Fruit fly (Drosophila melanogaster) whole organism, embryonic: ENCODE results near the gene CG13613.

Experiments
- Ada2b ChIP-seq: fragments of 200-800 bp; sonication (Bioruptor generic); IDR thresholded peaks from 2 replicates; pipeline ENCODE4 v1.3.6; 2022; ENCODE audit warnings: missing biosample characterization, missing genetic modification characterization
- CG12236 ChIP-seq: fragments of 200-800 bp; sonication (Bioruptor generic); optimal IDR thresholded peaks from 2 replicates; lab custom pipeline; 2016; ENCODE audit warnings: missing biosample characterization, missing genetic modification characterization
- CG12769 ChIP-seq: fragments of 200-800 bp; sonication (Bioruptor generic); optimal IDR thresholded peaks from 2 replicates; lab custom pipeline; 2019; ENCODE audit warnings: missing biosample characterization, mild to moderate bottlenecking, missing genetic modification characterization, moderate library complexity
- CG13287 ChIP-seq: fragments of 200-800 bp; sonication (Bioruptor generic); IDR thresholded peaks from 2 replicates; pipeline ENCODE4 v1.3.6; 2022; ENCODE audit warnings: missing biosample characterization, missing genetic modification characterization; ENCODE audit not compliant: partially characterized antibody
- CG1529 ChIP-seq: fragments of 200-800 bp; sonication (Bioruptor generic); optimal IDR thresholded peaks from 3 replicates; lab custom pipeline; 2018; ENCODE audit warnings: missing biosample characterization, missing genetic modification characterization
- CG17612 ChIP-seq: fragments of 200-800 bp; sonication (Bioruptor generic); IDR thresholded peaks from 2 replicates; pipeline ENCODE4 v1.3.6; 2022; ENCODE audit warnings: missing biosample characterization, missing genetic modification characterization
- CG34376 ChIP-seq: fragments of 200-800 bp; sonication (Bioruptor generic); optimal IDR thresholded peaks from 2 replicates; lab custom pipeline; 2018; ENCODE audit warnings: missing biosample characterization, mild to moderate bottlenecking, missing genetic modification characterization
- CG4424 ChIP-seq: fragments of 200-800 bp; sonication (Bioruptor generic); optimal IDR thresholded peaks from 3 replicates; lab custom pipeline; 2016; ENCODE audit warnings: missing biosample characterization, missing genetic modification characterization
- CG4617 ChIP-seq: fragments of 200-800 bp; sonication (Bioruptor generic); optimal IDR thresholded peaks from 3 replicates; lab custom pipeline; 2016; ENCODE audit warnings: missing biosample characterization, missing genetic modification characterization, borderline replicate concordance
- CG4730 ChIP-seq: fragments of 200-800 bp; sonication (Bioruptor generic); IDR thresholded peaks from 2 replicates; pipeline ENCODE4 v1.3.6; 2022; ENCODE audit warnings: missing biosample characterization, missing genetic modification characterization
- CG6254 ChIP-seq: fragments of 200-800 bp; sonication (Bioruptor generic); optimal IDR thresholded peaks from 3 replicates; lab custom pipeline; 2017; ENCODE audit warnings: mild to moderate bottlenecking, missing biosample characterization, missing genetic modification reagents, missing genetic modification characterization
- CG6813 ChIP-seq: fragments of 200-800 bp; sonication (Bioruptor generic); optimal IDR thresholded peaks from 2 replicates; lab custom pipeline; 2017; ENCODE audit warnings: missing biosample characterization, missing genetic modification characterization, mild to moderate bottlenecking, moderate library complexity, missing genetic modification reagents
- CG7928 ChIP-seq: fragments of 200-800 bp; sonication (Bioruptor generic); optimal IDR thresholded peaks from 2 replicates; lab custom pipeline; 2017; ENCODE audit warnings: missing biosample characterization, mild to moderate bottlenecking, missing genetic modification characterization
- CG8359 ChIP-seq: fragments of 200-800 bp; sonication (Bioruptor generic); optimal IDR thresholded peaks from 2 replicates; lab custom pipeline; 2017; ENCODE audit warnings: missing biosample characterization, mild to moderate bottlenecking, missing genetic modification characterization, borderline replicate concordance
- CG8924 ChIP-seq: fragments of 200-800 bp; optimal IDR thresholded peaks from 3 replicates; lab custom pipeline; 2019; ENCODE audit warnings: missing biosample characterization, mild to moderate bottlenecking, missing genetic modification characterization, moderate library complexity
- CG9437 ChIP-seq: fragments of 200-800 bp; sonication (Bioruptor generic); optimal IDR thresholded peaks from 2 replicates; lab custom pipeline; 2018; ENCODE audit warnings: missing biosample characterization, mild to moderate bottlenecking, missing genetic modification characterization
- CG9797 ChIP-seq: fragments of 200-800 bp; sonication (Bioruptor generic); optimal IDR thresholded peaks from 3 replicates; lab custom pipeline; 2018; ENCODE audit warnings: missing biosample characterization, mild to moderate bottlenecking, missing genetic modification characterization
- D ChIP-seq, 2 experiments: fragments of 200-800 bp in 1 of 2; fragments of >200 bp in 1 of 2; sonication (Bioruptor generic) in 1 of 2; optimal IDR thresholded peaks; 2 replicates in 1 of 2; 3 replicates in 1 of 2; lab custom pipeline; 2017; ENCODE audit warnings: mild to moderate bottlenecking in 1 of 2, missing biosample characterization in 1 of 2, missing genetic modification characterization in 1 of 2, missing genetic modification reagents in 1 of 2
- Doc2 ChIP-seq: fragments of 200-800 bp; sonication (Bioruptor generic); IDR thresholded peaks from 2 replicates; pipeline ENCODE4 v1.3.6; 2022; ENCODE audit warnings: missing biosample characterization, missing genetic modification characterization
- Dp ChIP-seq: fragments of 200-800 bp; sonication (Bioruptor generic); optimal IDR thresholded peaks from 2 replicates; lab custom pipeline; 2018; ENCODE audit warnings: missing biosample characterization, mild to moderate bottlenecking, missing genetic modification characterization, moderate library complexity
- E2f1 ChIP-seq: fragments of 200-800 bp; sonication (Bioruptor generic); IDR thresholded peaks from 2 replicates; pipeline ENCODE4 v1.3.6; 2022; ENCODE audit warnings: missing biosample characterization, missing genetic modification characterization
- E2f2 ChIP-seq: fragments of 200-800 bp; sonication (Bioruptor generic); IDR thresholded peaks from 2 replicates; pipeline ENCODE4 v1.3.6; 2022; ENCODE audit warnings: missing biosample characterization, missing genetic modification characterization
- HLH4C ChIP-seq: fragments of 200-800 bp; sonication (Bioruptor generic); IDR thresholded peaks from 3 replicates; pipeline ENCODE4 v1.3.6; 2022; ENCODE audit warnings: missing biosample characterization, missing genetic modification characterization; ENCODE audit not compliant: partially characterized antibody
- MBD-R2 ChIP-seq: fragments of 200-800 bp; sonication (Bioruptor generic); IDR thresholded peaks from 2 replicates; pipeline ENCODE4 v1.3.6; 2022; ENCODE audit warnings: missing biosample characterization, missing genetic modification characterization
- MTF-1 ChIP-seq: fragments of 200-800 bp; sonication (Bioruptor generic); optimal IDR thresholded peaks from 2 replicates; lab custom pipeline; 2018; ENCODE audit warnings: missing biosample characterization, mild to moderate bottlenecking, missing genetic modification characterization, borderline replicate concordance
- Max ChIP-seq: fragments of 200-800 bp; sonication (Bioruptor generic); optimal IDR thresholded peaks from 2 replicates; lab custom pipeline; 2016; ENCODE audit warnings: missing biosample characterization, mild to moderate bottlenecking, missing genetic modification characterization
- Med ChIP-seq: fragments of 200-800 bp; sonication (Bioruptor generic); peaks from one replicate; lab custom pipeline; 2016; ENCODE audit warnings: missing biosample characterization, missing genetic modification characterization, mild to moderate bottlenecking, inconsistent platforms, moderate library complexity
- Myb ChIP-seq: fragments of 200-800 bp; sonication (Bioruptor generic); optimal IDR thresholded peaks from 2 replicates; lab custom pipeline; 2016; ENCODE audit warnings: missing biosample characterization, missing genetic modification characterization
- Nf-YA ChIP-seq: fragments of 200-800 bp; sonication (Bioruptor generic); IDR thresholded peaks from 2 replicates; pipeline ENCODE4 v1.3.6; 2022; ENCODE audit warnings: missing biosample characterization, missing genetic modification characterization
- Pdp1 ChIP-seq, 2 experiments: fragments of 200-800 bp; sonication (Bioruptor generic); optimal IDR thresholded peaks; 3 replicates each; lab custom pipeline; 2016; ENCODE audit warnings: missing biosample characterization in 2 of 2, missing genetic modification characterization in 2 of 2, mild to moderate bottlenecking in 1 of 2, moderate library complexity in 1 of 2
- Sry-δ ChIP-seq: fragments of 200-800 bp; sonication (Bioruptor generic); optimal IDR thresholded peaks from 2 replicates; lab custom pipeline; 2016; ENCODE audit warnings: missing biosample characterization, missing genetic modification characterization
- Vsx1 ChIP-seq: fragments of 200-800 bp; sonication (Bioruptor generic); optimal IDR thresholded peaks from 2 replicates; lab custom pipeline; 2017; ENCODE audit warnings: missing biosample characterization, mild to moderate bottlenecking, missing genetic modification characterization, missing genetic modification reagents
- YL-1 ChIP-seq: fragments of 200-800 bp; sonication (Bioruptor generic); optimal IDR thresholded peaks from 3 replicates; lab custom pipeline; 2017; ENCODE audit warnings: missing biosample characterization, mild to moderate bottlenecking, missing genetic modification characterization
- cwo ChIP-seq: fragments of 200-800 bp; sonication (Bioruptor generic); optimal IDR thresholded peaks from 3 replicates; lab custom pipeline; 2017; ENCODE audit warnings: missing biosample characterization, missing genetic modification characterization, mild to moderate bottlenecking, moderate library complexity, missing genetic modification reagents
- grn ChIP-seq: fragments of 200-800 bp; sonication (Bioruptor generic); optimal IDR thresholded peaks from 3 replicates; lab custom pipeline; 2017; ENCODE audit warnings: missing biosample characterization, missing genetic modification characterization
- lbe ChIP-seq: fragments of 200-800 bp; sonication (Bioruptor generic); optimal IDR thresholded peaks from 2 replicates; lab custom pipeline; 2016; ENCODE audit warnings: missing biosample characterization, mild to moderate bottlenecking, missing genetic modification characterization
- lola ChIP-seq, 3 experiments: fragments of >200 bp in 2 of 3; fragments of 200-800 bp in 1 of 3; sonication (Bioruptor generic) in 1 of 3; optimal IDR thresholded peaks; 2 replicates each; lab custom pipeline; 2017 to 2019; ENCODE audit warnings: missing biosample characterization in 3 of 3, missing genetic modification characterization in 3 of 3, mild to moderate bottlenecking in 1 of 3, moderate library complexity in 1 of 3
- nerfin-1 ChIP-seq: fragments of 200-800 bp; sonication (Bioruptor generic); optimal IDR thresholded peaks from 3 replicates; lab custom pipeline; 2019; ENCODE audit warnings: missing biosample characterization, mild to moderate bottlenecking, missing genetic modification characterization, moderate library complexity
- oc ChIP-seq: fragments of 200-800 bp; sonication (Bioruptor generic); optimal IDR thresholded peaks from 2 replicates; lab custom pipeline; 2018; ENCODE audit warnings: missing biosample characterization, mild to moderate bottlenecking, missing genetic modification characterization, moderate library complexity
- odd ChIP-seq: fragments of 200-800 bp; sonication (Bioruptor generic); optimal IDR thresholded peaks from 2 replicates; lab custom pipeline; 2017; ENCODE audit warnings: missing biosample characterization, mild to moderate bottlenecking, missing genetic modification characterization
- phol ChIP-seq: fragments of 200-800 bp; sonication (Bioruptor generic); optimal IDR thresholded peaks from 3 replicates; lab custom pipeline; 2018; ENCODE audit warnings: missing biosample characterization, mild to moderate bottlenecking, missing genetic modification characterization, moderate library complexity
- pita ChIP-seq: fragments of 200-800 bp; sonication (Bioruptor generic); optimal IDR thresholded peaks from 2 replicates; lab custom pipeline; 2017; ENCODE audit warnings: missing biosample characterization, mild to moderate bottlenecking, missing genetic modification characterization
- pzg ChIP-seq: fragments of 200-800 bp; sonication (Bioruptor generic); optimal IDR thresholded peaks from 3 replicates; lab custom pipeline; 2018; ENCODE audit warnings: missing biosample characterization, mild to moderate bottlenecking, missing genetic modification characterization, moderate library complexity
- slp2 ChIP-seq: fragments of 200-800 bp; sonication (Bioruptor generic); optimal IDR thresholded peaks from 2 replicates; lab custom pipeline; 2016; ENCODE audit warnings: missing biosample characterization, missing genetic modification characterization
- stwl ChIP-seq: fragments of 200-800 bp; sonication (Bioruptor generic); optimal IDR thresholded peaks from 3 replicates; lab custom pipeline; 2018; ENCODE audit warnings: missing biosample characterization, mild to moderate bottlenecking, missing genetic modification characterization, moderate library complexity
- tin ChIP-seq: fragments of 200-800 bp; sonication (Bioruptor generic); optimal IDR thresholded peaks from 3 replicates; lab custom pipeline; 2016; ENCODE audit warnings: missing biosample characterization, missing genetic modification characterization
- unc-4 ChIP-seq: fragments of 200-800 bp; sonication (Bioruptor generic); IDR thresholded peaks from 2 replicates; pipeline ENCODE4 v1.3.6; 2022; ENCODE audit warnings: missing biosample characterization, missing genetic modification characterization; ENCODE audit not compliant: partially characterized antibody
- zen2 ChIP-seq: fragments of 200-800 bp; sonication (Bioruptor generic); IDR thresholded peaks from 3 replicates; pipeline ENCODE4 v1.3.6; 2022; ENCODE audit warnings: missing biosample characterization, missing genetic modification characterization; ENCODE audit not compliant: partially characterized antibody
- zfh1 ChIP-seq: fragments of 200-800 bp; sonication (Bioruptor generic); IDR thresholded peaks from 3 replicates; pipeline ENCODE4 v1.3.6; 2022; ENCODE audit warnings: missing biosample characterization, missing genetic modification characterization

Gene CG13613

dm6 chr3R:24357698-24358097, 7.7 kb upstream of the CG13613 start, which contains the start of gene Golgin84 (continued):
- TF ChIP-seq stwl (peak; percentile 40), CG4424 (GFP tag; lab: Kevin White, UChicago) (no peak), CG12236 (GFP tag; lab: Kevin White, UChicago) (no peak), grn (GFP tag; lab: Kevin White, UChicago) (no peak), CG17612 (GFP tag; lab: Robert Waterston, UW) (no peak), E2f2 (GFP tag; lab: Robert Waterston, UW) (no peak), Max (GFP tag; lab: Kevin White, UChicago) (no peak), Nf-YA (GFP tag; lab: Robert Waterston, UW) (no peak), CG4617 (peak; percentile 67), oc (tag; lab: Kevin White, UChicago) (no peak), unc-4 (no peak), Doc2 (GFP tag; lab: Robert Waterston, UW) (no peak), CG9437 (peak; percentile 89), YL-1 (GFP tag; lab: Kevin White, UChicago) (peak; percentile 26), Sry-δ (GFP tag; lab: Kevin White, UChicago) (no peak), pzg (peak; percentile 36), CG8359 (no peak), CG12769 (tag; lab: Kevin White, UChicago) (no peak), CG6813 (GFP tag; lab: Kevin White, UChicago) (no peak), pita (GFP tag; lab: Kevin White, UChicago) (no peak), HLH4C (GFP tag; lab: Robert Waterston, UW) (no peak), CG8924 (tag; lab: Kevin White, UChicago) (no peak), CG7928 (no peak), CG9797 (GFP tag; lab: Kevin White, UChicago) (peak; percentile 62), lbe (no peak), nerfin-1 (no peak), CG1529 (GFP tag; lab: Kevin White, UChicago) (no peak), CG34376 (GFP tag; lab: Kevin White, UChicago) (no peak), MBD-R2 (peak; percentile 47), tin (GFP tag; lab: Kevin White, UChicago) (no peak), E2f1 (no peak), CG4730 (no peak), Dp (GFP tag; lab: Kevin White, UChicago) (peak; percentile 21), cwo (no peak), Vsx1 (GFP tag; lab: Kevin White, UChicago) (no peak), CG13287 (GFP tag; lab: Robert Waterston, UW) (peak; percentile 16; the same call in 1 of the 2 replicates), phol (tag; lab: Kevin White, UChicago) (no peak), odd (GFP tag; lab: Kevin White, UChicago) (no peak), zfh1 (GFP tag; lab: Robert Waterston, UW) (no peak), Ada2b (GFP tag; lab: Robert Waterston, UW) (no peak), zen2 (GFP tag; lab: Robert Waterston, UW) (no peak), D (optimal IDR thresholded peaks at IDR 0.05; lab: Kevin White, UChicago) (no peak), D (GFP tag; optimal IDR thresholded peaks at IDR 0.05; lab: Kevin White, UChicago) (no peak), lola (GFP tag; optimal IDR thresholded peaks at IDR 0.05; lab: Kevin White, UChicago) (no peak), MTF-1 (GFP tag; lab: Kevin White, UChicago) (no peak), Med (no peak), Myb (GFP tag; lab: Kevin White, UChicago) (peak; percentile 94), slp2 (GFP tag; lab: Kevin White, UChicago) (no peak), Pdp1 (GFP tag; optimal IDR thresholded peaks at IDR 0.05; lab: Kevin White, UChicago) (no peak), CG6254 (GFP tag; lab: Kevin White, UChicago) (no peak)
